Fruit fly (Drosophila melanogaster) whole organism, embryonic: ENCODE data around the gene Irc.

Experiments used
- CG12155 ChIP-seq: fragments of 200-800 bp; sonication (Bioruptor generic); optimal IDR thresholded peaks from 3 replicates; lab custom pipeline; 2016; ENCODE audit warnings: missing biosample characterization, missing genetic modification characterization
- CG12659 ChIP-seq: fragments of 200-800 bp; sonication (Bioruptor generic); optimal IDR thresholded peaks from 3 replicates; lab custom pipeline; 2017; ENCODE audit warnings: mild to moderate bottlenecking, missing biosample characterization, missing genetic modification reagents, missing genetic modification characterization
- CG15073 ChIP-seq: fragments of 200-800 bp; sonication (Bioruptor generic); optimal IDR thresholded peaks from 2 replicates; lab custom pipeline; 2016; ENCODE audit warnings: missing biosample characterization, missing genetic modification characterization
- CG15601 ChIP-seq: fragments of 200-800 bp; sonication (Bioruptor generic); optimal IDR thresholded peaks from 3 replicates; lab custom pipeline; 2019; ENCODE audit warnings: missing biosample characterization, mild to moderate bottlenecking, missing genetic modification characterization, moderate library complexity
- CG17328 ChIP-seq: fragments of 200-800 bp; sonication (Bioruptor generic); IDR thresholded peaks from 2 replicates; pipeline ENCODE4 v1.3.6; 2022; ENCODE audit warnings: missing biosample characterization, missing genetic modification characterization
- CG18262 ChIP-seq: fragments of 200-800 bp; optimal IDR thresholded peaks from 3 replicates; lab custom pipeline; 2019; ENCODE audit warnings: missing biosample characterization, mild to moderate bottlenecking, missing genetic modification characterization, moderate library complexity
- CG3065 ChIP-seq: fragments of 200-800 bp; sonication (Bioruptor generic); optimal IDR thresholded peaks from 2 replicates; lab custom pipeline; 2016; ENCODE audit warnings: missing biosample characterization, missing genetic modification characterization
- CG32772 ChIP-seq: fragments of 200-800 bp; sonication (Bioruptor generic); IDR thresholded peaks from 2 replicates; pipeline ENCODE4 v1.3.6; 2022; ENCODE audit warnings: missing biosample characterization, missing genetic modification characterization
- CG34422 ChIP-seq: fragments of 200-800 bp; sonication (Bioruptor generic); IDR thresholded peaks from 3 replicates; pipeline ENCODE4 v1.3.6; 2022; ENCODE audit warnings: missing biosample characterization, missing genetic modification characterization
- CG4730 ChIP-seq: fragments of 200-800 bp; sonication (Bioruptor generic); IDR thresholded peaks from 2 replicates; pipeline ENCODE4 v1.3.6; 2022; ENCODE audit warnings: missing biosample characterization, missing genetic modification characterization
- CG5953 ChIP-seq: fragments of 200-800 bp; sonication (Bioruptor generic); IDR thresholded peaks from 2 replicates; pipeline ENCODE4 v1.3.6; 2022; ENCODE audit warnings: missing biosample characterization, missing genetic modification characterization
- CG6854 ChIP-seq: fragments of 200-800 bp; sonication (Bioruptor generic); optimal IDR thresholded peaks from 3 replicates; lab custom pipeline; 2017; ENCODE audit warnings: missing biosample characterization, mild to moderate bottlenecking, missing genetic modification characterization
- Dip2 ChIP-seq: fragments of 200-800 bp; sonication (Bioruptor generic); IDR thresholded peaks from 2 replicates; pipeline ENCODE4 v1.3.6; 2022; ENCODE audit warnings: missing biosample characterization, missing genetic modification characterization
- Doc2 ChIP-seq: fragments of 200-800 bp; sonication (Bioruptor generic); IDR thresholded peaks from 2 replicates; pipeline ENCODE4 v1.3.6; 2022; ENCODE audit warnings: missing biosample characterization, missing genetic modification characterization
- Elba2 ChIP-seq: fragments of 200-800 bp; sonication (Bioruptor generic); optimal IDR thresholded peaks from 3 replicates; lab custom pipeline; 2016; ENCODE audit warnings: missing biosample characterization, missing genetic modification characterization
- Tbp ChIP-seq: fragments of >200 bp; optimal IDR thresholded peaks from 2 replicates; lab custom pipeline; 2018; ENCODE audit warnings: missing biosample characterization, missing genetic modification characterization
- aop ChIP-seq: fragments of 200-800 bp; sonication (Bioruptor generic); IDR thresholded peaks from 2 replicates; pipeline ENCODE4 v1.3.6; 2022; ENCODE audit warnings: missing biosample characterization, missing genetic modification characterization
- gro ChIP-seq: fragments of 200-800 bp; sonication (Bioruptor generic); optimal IDR thresholded peaks from 2 replicates; lab custom pipeline; 2016; ENCODE audit warnings: missing biosample characterization, missing genetic modification characterization
- lab ChIP-seq: fragments of 200-800 bp; sonication (Bioruptor generic); optimal IDR thresholded peaks from 3 replicates; lab custom pipeline; 2017; ENCODE audit warnings: missing biosample characterization, missing genetic modification characterization, mild to moderate bottlenecking, moderate library complexity, missing genetic modification reagents
- lmd ChIP-seq: fragments of 200-800 bp; sonication (Bioruptor generic); IDR thresholded peaks from 2 replicates; pipeline ENCODE4 v1.3.6; 2022; ENCODE audit warnings: missing biosample characterization, missing genetic modification characterization
- sna ChIP-seq: fragments of 200-800 bp; sonication (Bioruptor generic); IDR thresholded peaks from 2 replicates; pipeline ENCODE4 v1.3.6; 2022; ENCODE audit warnings: missing biosample characterization, missing genetic modification characterization; ENCODE audit not compliant: partially characterized antibody
- tgo ChIP-seq: fragments of 200-800 bp; sonication (Bioruptor generic); IDR thresholded peaks from 3 replicates; pipeline ENCODE4 v1.3.6; 2022; ENCODE audit warnings: missing biosample characterization, missing genetic modification characterization

Gene Irc

dm6 chr3R:17056183-17056904 lies 53.7 kb downstream of the Irc start (continued):
- no peak for TF ChIP-seq CG15073 (GFP tag; lab: Kevin White, UChicago)
- TF ChIP-seq Tbp: no peak
- 0 out of 2 replicates have a peak, but pooled peaks have one; percentile 6 for TF ChIP-seq CG5953 (GFP tag; lab: Robert Waterston, UW)
- TF ChIP-seq aop (GFP tag; lab: Robert Waterston, UW): no peak
- TF ChIP-seq CG6854 (GFP tag; lab: Kevin White, UChicago): no peak
- no peak for TF ChIP-seq CG17328
- no peak for TF ChIP-seq lmd (GFP tag; lab: Robert Waterston, UW)
- TF ChIP-seq CG12659: no peak
- TF ChIP-seq CG12155 (GFP tag; lab: Kevin White, UChicago): no peak
- no peak for TF ChIP-seq CG3065 (GFP tag; lab: Kevin White, UChicago)
- peak; percentile 63; the same call in 1 of the 3 replicates for TF ChIP-seq CG34422 (GFP tag; lab: Robert Waterston, UW)
- TF ChIP-seq Dip2: no peak
- no peak for TF ChIP-seq CG15601 (tag; lab: Kevin White, UChicago)
- peak; percentile 57 for TF ChIP-seq sna
- TF ChIP-seq CG4730 (GFP tag; lab: Robert Waterston, UW): no peak
- TF ChIP-seq Elba2: no peak
- no peak for TF ChIP-seq tgo (GFP tag; lab: Robert Waterston, UW)
- peak; percentile 77 for TF ChIP-seq gro (GFP tag; lab: Kevin White, UChicago)
- TF ChIP-seq Doc2 (GFP tag; lab: Robert Waterston, UW): no peak
- peak; percentile 30 for TF ChIP-seq lab (GFP tag; lab: Kevin White, UChicago)
- no peak for TF ChIP-seq CG18262
- TF ChIP-seq CG32772 (GFP tag; lab: Robert Waterston, UW): no peak; the same call in 1 of the 2 replicates
